Fruit fly (Drosophila melanogaster): ENCODE measurements around the gene CG1695.
A peak's percentile ranks its signal among the peaks of the same experiment; 100 is the strongest.

Gene CG1695

dm6 chrX:20394066-20394913, 39.5 kb upstream of the CG1695 start, which contains the start of gene HERC2 (continued):
- TF ChIP-seq CG14710 (tag; optimal IDR thresholded peaks at IDR 0.05) (peak; percentile 44), CG2889 (GFP tag; IDR thresholded peaks at IDR 0.05) (0 out of 3 replicates have a peak, but pooled peaks have one; percentile 18), Hsf (GFP tag; optimal IDR thresholded peaks at IDR 0.05) (peak; percentile 53), CG7963 (GFP tag; IDR thresholded peaks at IDR 0.05; ENCODE audit: partially characterized antibody) (peak; percentile 95), crol (GFP tag; IDR thresholded peaks at IDR 0.05) (peak; percentile 92), Atf3 (GFP tag; optimal IDR thresholded peaks at IDR 0.05) (peak; percentile 41), Hey (tag; optimal IDR thresholded peaks at IDR 0.05) (no peak), ac (GFP tag; optimal IDR thresholded peaks at IDR 0.05) (no peak), stc (GFP tag; IDR thresholded peaks at IDR 0.05) (no peak), sisA (GFP tag; IDR thresholded peaks at IDR 0.05) (peak; percentile 54; the same call in 1 of the 2 replicates), H15 (GFP tag; IDR thresholded peaks at IDR 0.05) (peak; percentile 51; the same call in 1 of the 3 replicates), Xbp1 (GFP tag; optimal IDR thresholded peaks at IDR 0.05) (peak; percentile 53), Abd-B (GFP tag; optimal IDR thresholded peaks at IDR 0.05) (peak; percentile 8), wek (GFP tag; optimal IDR thresholded peaks at IDR 0.05) (no peak), cato (GFP tag; optimal IDR thresholded peaks at IDR 0.05; ENCODE audit: borderline replicate concordance) (no peak), Bgb (GFP tag; IDR thresholded peaks at IDR 0.05; ENCODE audit: partially characterized antibody) (peak; percentile 94), CG4730 (GFP tag; IDR thresholded peaks at IDR 0.05) (0 out of 2 replicates have a peak, but pooled peaks have one; percentile 33), kay (GFP tag; optimal IDR thresholded peaks at IDR 0.05) (no peak), luna (GFP tag; optimal IDR thresholded peaks at IDR 0.05) (no peak), odd (GFP tag; optimal IDR thresholded peaks at IDR 0.05) (no peak), Poxn (GFP tag; IDR thresholded peaks at IDR 0.05) (no peak), Elba2 (GFP tag; optimal IDR thresholded peaks at IDR 0.05) (peak; percentile 12), Stat92E (GFP tag; optimal IDR thresholded peaks at IDR 0.05) (no peak), Six4 (GFP tag; optimal IDR thresholded peaks at IDR 0.05) (no peak), fd102C (GFP tag; optimal IDR thresholded peaks at IDR 0.05) (no peak), gem (tag; optimal IDR thresholded peaks at IDR 0.05) (no peak), vvl (GFP tag; IDR thresholded peaks at IDR 0.05) (peak; percentile 66), CG2129 (GFP tag; IDR thresholded peaks at IDR 0.05; ENCODE audit: partially characterized antibody) (peak; percentile 69), Sry-δ (GFP tag; optimal IDR thresholded peaks at IDR 0.05) (peak; percentile 80), cg (GFP tag; optimal IDR thresholded peaks at IDR 0.05) (peak; percentile 5), Nf-YB (GFP tag; optimal IDR thresholded peaks at IDR 0.05) (no peak), CG10979 (tag; optimal IDR thresholded peaks at IDR 0.05) (no peak), CG9727 (GFP tag; optimal IDR thresholded peaks at IDR 0.05) (peak; percentile 31), CG4282 (GFP tag; optimal IDR thresholded peaks at IDR 0.05) (no peak), chif (GFP tag; optimal IDR thresholded peaks at IDR 0.05) (peak in 1 of 2 experiments; percentile 64), ind (GFP tag; optimal IDR thresholded peaks at IDR 0.05) (peak; percentile 58), ssp (GFP tag; IDR thresholded peaks at IDR 0.05) (peak; percentile 87), ERR (GFP tag; optimal IDR thresholded peaks at IDR 0.05) (peak; percentile 14), gfzf (GFP tag; optimal IDR thresholded peaks at IDR 0.05) (peak; percentile 33), CG10431 (GFP tag; optimal IDR thresholded peaks at IDR 0.05) (no peak), Hand (GFP tag; optimal IDR thresholded peaks at IDR 0.05) (no peak), CG17359 (tag; optimal IDR thresholded peaks at IDR 0.05) (no peak), CG14441 (GFP tag; IDR thresholded peaks at IDR 0.05) (peak; percentile 58), pita (GFP tag; optimal IDR thresholded peaks at IDR 0.05) (no peak), kah (GFP tag; optimal IDR thresholded peaks at IDR 0.05) (no peak), br (optimal IDR thresholded peaks at IDR 0.05) (no peak), toy (GFP tag; IDR thresholded peaks at IDR 0.05) (no peak), NFAT (GFP tag; IDR thresholded peaks at IDR 0.05) (peak; percentile 81), Atf-2 (GFP tag; optimal IDR thresholded peaks at IDR 0.05) (peak; percentile 57)

All from whole organism, embryonic.